Fruit fly (Drosophila melanogaster): ENCODE results near the gene CG43373.

The CG43373 gene

DNA sequence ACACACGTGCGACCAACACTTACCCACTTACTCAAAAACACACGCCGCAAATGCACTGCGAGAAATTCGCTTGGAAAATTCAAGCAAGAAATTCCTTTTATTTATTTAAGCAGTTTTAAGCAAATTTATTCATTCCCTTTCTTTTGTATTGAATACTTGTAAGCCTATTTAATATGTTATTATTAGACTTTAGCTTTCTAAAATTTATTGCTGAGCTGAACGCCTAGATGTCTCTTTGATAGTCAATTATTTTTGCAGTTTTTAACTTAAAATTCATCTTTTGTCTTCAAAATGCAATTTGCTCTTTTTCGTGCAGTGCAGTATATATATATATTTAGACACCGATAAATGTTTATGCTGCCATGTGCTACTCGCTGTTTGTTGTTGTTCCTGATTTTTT is 9.2 kb downstream of the CG43373 start (continued):
- peak; percentile 56 for TF ChIP-seq fu2 (GFP tag; optimal IDR thresholded peaks at IDR 0.05)
- peak; percentile 86 for TF ChIP-seq fd96Cb (tag; optimal IDR thresholded peaks at IDR 0.05)
- peak; percentile 72 for TF ChIP-seq gsb-n (tag; optimal IDR thresholded peaks at IDR 0.05)
- peak; percentile 86 for TF ChIP-seq dmrt99B (tag; optimal IDR thresholded peaks at IDR 0.05)
- TF ChIP-seq CG8944 (GFP tag; optimal IDR thresholded peaks at IDR 0.05) = peak; percentile 71
- peak; percentile 57 for TF ChIP-seq Mes4 (GFP tag; optimal IDR thresholded peaks at IDR 0.05)
- peak; percentile 81 for TF ChIP-seq CG18476 (GFP tag; optimal IDR thresholded peaks at IDR 0.05)
- peak; percentile 81 for TF ChIP-seq CG10209 (GFP tag; optimal IDR thresholded peaks at IDR 0.05)
- peak; percentile 59 for TF ChIP-seq CG15696 (tag; optimal IDR thresholded peaks at IDR 0.05)
- peak; percentile 87 for TF ChIP-seq CG2120 (GFP tag; optimal IDR thresholded peaks at IDR 0.05)
- no peak for TF ChIP-seq CG17912 (GFP tag; optimal IDR thresholded peaks at IDR 0.05)
- TF ChIP-seq CG4730 (GFP tag; IDR thresholded peaks at IDR 0.05) = peak; percentile 57
- TF ChIP-seq CG2712 (tag; optimal IDR thresholded peaks at IDR 0.05) = peak; percentile 86
- no peak for TF ChIP-seq ato (GFP tag; IDR thresholded peaks at IDR 0.05; ENCODE audit: partially characterized antibody)
- TF ChIP-seq D (optimal IDR thresholded peaks at IDR 0.05) = no peak
- TF ChIP-seq D (GFP tag; optimal IDR thresholded peaks at IDR 0.05) = peak; percentile 82
- TF ChIP-seq chif (GFP tag; optimal IDR thresholded peaks at IDR 0.05) = peak; percentile 78
- TF ChIP-seq Atf3 (GFP tag; optimal IDR thresholded peaks at IDR 0.05) = peak; percentile 58
- no peak for TF ChIP-seq CG16779 (GFP tag; IDR thresholded peaks at IDR 0.05)
- TF ChIP-seq Ravus (GFP tag; IDR thresholded peaks at IDR 0.05) = peak; percentile 23
- peak; percentile 75 for TF ChIP-seq Camta (GFP tag; optimal IDR thresholded peaks at IDR 0.05)
- no peak for TF ChIP-seq zen2 (GFP tag; IDR thresholded peaks at IDR 0.05; ENCODE audit: partially characterized antibody)
- TF ChIP-seq CG14667 (GFP tag; IDR thresholded peaks at IDR 0.05) = peak; percentile 56; the same call in 1 of the 2 replicates
- TF ChIP-seq B-H1 (GFP tag; IDR thresholded peaks at IDR 0.05) = peak; percentile 51; the same call in 2 of the 3 replicates
- TF ChIP-seq her (GFP tag; optimal IDR thresholded peaks at IDR 0.05) = peak; percentile 27
- peak; percentile 56 for TF ChIP-seq mam (GFP tag; optimal IDR thresholded peaks at IDR 0.05)
- TF ChIP-seq Asciz (GFP tag; optimal IDR thresholded peaks at IDR 0.05) = peak; percentile 78
- TF ChIP-seq CG13775 (GFP tag; optimal IDR thresholded peaks at IDR 0.05) = peak; percentile 79
- no peak for TF ChIP-seq ham (GFP tag; IDR thresholded peaks at IDR 0.05)
- TF ChIP-seq tx (GFP tag; optimal IDR thresholded peaks at IDR 0.05) = peak; percentile 58
- no peak for TF ChIP-seq crol (GFP tag; IDR thresholded peaks at IDR 0.05)
- TF ChIP-seq Nf-YC (tag; optimal IDR thresholded peaks at IDR 0.05) = peak; percentile 57
- peak; percentile 49 for TF ChIP-seq danr (GFP tag; IDR thresholded peaks at IDR 0.05)
- peak in 1 of 2 experiments; percentile 46 for TF ChIP-seq Hr78 (GFP tag; optimal IDR thresholded peaks at IDR 0.05)
- peak; percentile 69 for TF ChIP-seq Ada2b (GFP tag; IDR thresholded peaks at IDR 0.05)
- TF ChIP-seq ase (GFP tag; IDR thresholded peaks at IDR 0.05) = 0 out of 3 replicates have a peak, but pooled peaks have one; percentile 40
- peak; percentile 73 for TF ChIP-seq Chrac-16 (GFP tag; optimal IDR thresholded peaks at IDR 0.05)
- peak; percentile 47 for TF ChIP-seq Vsx1 (GFP tag; optimal IDR thresholded peaks at IDR 0.05)
- peak; percentile 73 for TF ChIP-seq Xrp1 (GFP tag; IDR thresholded peaks at IDR 0.05)
- peak; percentile 85 for TF ChIP-seq CG12659 (GFP tag; optimal IDR thresholded peaks at IDR 0.05)
- 0 out of 3 replicates have a peak, but pooled peaks have one; percentile 34 for TF ChIP-seq CG6175 (GFP tag; IDR thresholded peaks at IDR 0.05)
- TF ChIP-seq CG11398 (GFP tag; optimal IDR thresholded peaks at IDR 0.05) = no peak
- TF ChIP-seq Myb (GFP tag; optimal IDR thresholded peaks at IDR 0.05) = peak; percentile 31
- no peak for TF ChIP-seq Sin3A (optimal IDR thresholded peaks at IDR 0.05)
- TF ChIP-seq H15 (GFP tag; IDR thresholded peaks at IDR 0.05) = peak; percentile 50; the same call in 1 of the 3 replicates
- no peak for TF ChIP-seq Ets97D (GFP tag; optimal IDR thresholded peaks at IDR 0.05)
- no peak for TF ChIP-seq aop (GFP tag; IDR thresholded peaks at IDR 0.05)
- peak; percentile 63 for TF ChIP-seq CG3847 (GFP tag; IDR thresholded peaks at IDR 0.05)
- peak; percentile 67 for TF ChIP-seq CG2202 (tag; optimal IDR thresholded peaks at IDR 0.05)
- no peak for TF ChIP-seq luna (GFP tag; optimal IDR thresholded peaks at IDR 0.05)
- peak; percentile 74 for TF ChIP-seq CG10267 (tag; optimal IDR thresholded peaks at IDR 0.05)
- peak; percentile 49 for TF ChIP-seq CG18011 (GFP tag; optimal IDR thresholded peaks at IDR 0.05)
